Worm (Caenorhabditis elegans): ENCODE results near the gene cut-6.

DNA sequence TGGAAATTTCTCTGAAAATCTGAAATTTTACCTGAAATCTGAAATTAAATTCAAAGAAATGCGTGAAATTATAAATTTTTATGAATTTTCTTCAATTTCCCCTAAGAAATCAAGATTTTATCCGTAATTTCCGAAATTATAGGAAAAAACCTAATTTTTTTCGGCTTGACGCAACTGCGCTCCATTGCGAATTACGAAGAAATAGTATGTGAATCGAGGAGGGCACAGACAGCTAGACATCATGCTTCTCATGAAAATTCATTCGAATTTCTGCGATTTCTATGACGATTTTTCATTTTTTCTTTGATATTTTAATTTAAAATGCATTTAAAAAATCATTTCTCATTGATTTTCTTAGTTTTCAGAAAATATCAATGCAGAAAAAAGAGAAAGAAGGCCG lies 29.3 kb upstream of the cut-6 start:
- TF ChIP-seq B0310.2 (tag; optimal IDR thresholded peaks at IDR 0.05) (no peak), flt-1 (GFP tag; IDR thresholded peaks at IDR 0.05) (no peak), ama-1 (optimal IDR thresholded peaks at IDR 0.05) (no peak), scrt-1 (GFP tag; IDR thresholded peaks at IDR 0.05) (no peak), aly-1 (tag; optimal IDR thresholded peaks at IDR 0.05) (no peak), ets-7 (tag; optimal IDR thresholded peaks at IDR 0.05) (no peak), ceh-36 (tag; optimal IDR thresholded peaks at IDR 0.05) (no peak), sea-1 (GFP tag; conservative IDR thresholded peaks at IDR 0.05) (no peak), pes-1 (GFP tag; IDR thresholded peaks at IDR 0.05) (no peak), tbx-11 (GFP tag; IDR thresholded peaks at IDR 0.05) (no peak)

Measured in whole organism, early embryonic.